Worm (Caenorhabditis elegans): Measurements from ENCODE around the gene piit-1.

piit-1 gene

ce11 chrV:11648435-11648834 lies 38.5 kb upstream of the piit-1 start:
- peak; percentile 8 for TF ChIP-seq nhr-90 (tag; optimal IDR thresholded peaks at IDR 0.05; ENCODE audit: poor library complexity)
- TF ChIP-seq lir-3 (tag; optimal IDR thresholded peaks at IDR 0.05; ENCODE audit: poor library complexity): no peak
- TF ChIP-seq nhr-71 (tag; optimal IDR thresholded peaks at IDR 0.05): peak; percentile 19
- peak; percentile 89 for TF ChIP-seq elt-2 (tag; optimal IDR thresholded peaks at IDR 0.05)
- TF ChIP-seq nhr-20 (tag; optimal IDR thresholded peaks at IDR 0.05): peak; percentile 49
- TF ChIP-seq zip-4 (GFP tag; optimal IDR thresholded peaks at IDR 0.05): no peak
- TF ChIP-seq nhr-19 (GFP tag; conservative IDR thresholded peaks at IDR 0.05): no peak
- TF ChIP-seq lin-35 (GFP tag; optimal IDR thresholded peaks at IDR 0.05): peak in 1 of 2 experiments; percentile 42
- TF ChIP-seq pqm-1 (tag; optimal IDR thresholded peaks at IDR 0.05): peak; percentile 32

DNA sequence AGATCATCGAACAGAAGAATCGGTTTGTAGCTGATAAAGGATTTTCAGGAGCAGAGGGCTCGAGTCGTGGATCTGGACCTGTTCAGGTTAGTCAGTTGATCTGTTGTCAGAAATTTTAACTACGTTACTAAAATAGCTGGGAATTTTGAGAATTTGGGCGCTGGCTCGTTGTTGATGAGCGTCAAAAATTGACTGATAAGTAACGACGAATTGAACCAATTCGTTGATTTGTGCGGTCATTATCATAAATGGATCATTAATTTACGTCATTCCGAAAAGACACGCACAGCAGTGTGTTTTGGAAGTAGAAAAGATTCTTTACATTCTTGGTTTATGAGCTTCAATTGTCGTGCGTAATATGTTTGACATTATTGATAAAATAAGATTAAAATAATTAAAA lies 37.9 kb upstream of the piit-1 start:
- TF ChIP-seq nhr-20 (tag; optimal IDR thresholded peaks at IDR 0.05) (no peak), lsy-2 (tag; optimal IDR thresholded peaks at IDR 0.05) (no peak), pqm-1 (tag; optimal IDR thresholded peaks at IDR 0.05) (peak; percentile 1)

DNA sequence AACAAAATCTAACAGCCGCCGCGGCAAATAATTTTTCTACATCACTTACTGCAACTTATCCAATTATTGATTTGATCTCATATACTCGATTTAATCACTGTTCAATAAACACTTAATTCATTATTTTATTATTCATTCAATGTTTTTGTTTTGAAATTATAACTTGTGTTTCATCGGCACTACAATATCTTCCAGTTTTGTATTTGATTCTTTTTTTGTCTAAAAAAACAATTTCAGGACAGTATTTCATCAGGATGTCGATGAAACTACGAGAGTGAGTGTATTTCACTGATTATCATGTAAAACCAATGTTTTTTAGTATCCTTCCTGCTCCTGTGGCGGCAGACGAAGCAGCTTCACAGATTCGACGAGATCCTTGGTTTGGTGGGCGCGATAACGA lies 35.3 kb upstream of the piit-1 start, which contains the start of gene skp-1:
Gene skp-1, plus strand, starts transcription at position 238 of the 400 bp plus-strand sequence.
- TF ChIP-seq egl-27 (tag; optimal IDR thresholded peaks at IDR 0.05) (no peak), unc-98 (GFP tag; IDR thresholded peaks at IDR 0.05) (no peak), unc-30 (tag; optimal IDR thresholded peaks at IDR 0.05) (no peak), egl-13 (tag; optimal IDR thresholded peaks at IDR 0.05) (no peak), sptf-1 (tag; optimal IDR thresholded peaks at IDR 0.05) (no peak), fkh-10 (GFP tag; optimal IDR thresholded peaks at IDR 0.05) (no peak), lin-35 (GFP tag; optimal IDR thresholded peaks at IDR 0.05) (no peak), efl-3 (GFP tag; optimal IDR thresholded peaks at IDR 0.05) (no peak), ztf-4 (tag; optimal IDR thresholded peaks at IDR 0.05) (no peak)

DNA sequence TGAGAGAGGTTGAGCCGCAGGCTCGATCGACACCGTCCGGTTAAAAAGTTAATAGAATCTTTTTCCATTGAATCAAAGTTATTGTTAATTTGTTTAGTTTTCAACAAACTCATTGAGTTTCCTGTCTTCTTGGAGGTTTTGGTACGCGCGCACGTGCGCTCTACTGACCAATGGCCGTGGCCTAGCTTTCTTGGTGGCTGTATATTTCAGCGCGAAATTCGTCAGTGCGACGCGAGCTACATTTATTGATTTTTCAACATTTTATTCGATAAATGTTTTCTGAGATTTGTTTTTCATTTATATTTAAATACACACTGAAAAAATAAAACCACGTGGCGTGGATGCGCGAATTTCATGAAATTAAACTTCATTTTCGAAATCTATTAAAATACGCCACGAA lies 34.2 kb upstream of the piit-1 start, which contains the start of gene bir-1:
Gene bir-1, plus strand, starts transcription at position 312 of the 400 bp plus-strand sequence.
- no peak for TF ChIP-seq hlh-17 (GFP tag; optimal IDR thresholded peaks at IDR 0.05; ENCODE audit: borderline replicate concordance)
- TF ChIP-seq unc-86 (tag; optimal IDR thresholded peaks at IDR 0.05): peak; percentile 33
- no peak for TF ChIP-seq unc-98 (GFP tag; IDR thresholded peaks at IDR 0.05)
- peak; percentile 55 for TF ChIP-seq unc-130 (tag; optimal IDR thresholded peaks at IDR 0.05)
- peak in 1 of 2 experiments; percentile 60 for TF ChIP-seq ztf-11 (tag; optimal IDR thresholded peaks at IDR 0.05)
- no peak for TF ChIP-seq fkh-10 (GFP tag; optimal IDR thresholded peaks at IDR 0.05)
- TF ChIP-seq C34B4.2 (tag; optimal IDR thresholded peaks at IDR 0.05): no peak
- peak; percentile 52 to 80 for TF ChIP-seq lsy-2 (tag; optimal IDR thresholded peaks at IDR 0.05)
- TF ChIP-seq lir-3 (tag; optimal IDR thresholded peaks at IDR 0.05; ENCODE audit: poor library complexity): peak; percentile 80
- TF ChIP-seq ama-1 (optimal IDR thresholded peaks at IDR 0.05): no peak
- peak; percentile 79 for TF ChIP-seq nhr-71 (tag; optimal IDR thresholded peaks at IDR 0.05)
- TF ChIP-seq F16B12.6 (tag; optimal IDR thresholded peaks at IDR 0.05): no peak
- no peak for TF ChIP-seq hpl-2 (GFP tag; optimal IDR thresholded peaks at IDR 0.05)
- peak; percentile 49 for TF ChIP-seq nhr-90 (tag; optimal IDR thresholded peaks at IDR 0.05; ENCODE audit: poor library complexity)
- no peak for TF ChIP-seq nhr-76 (tag; optimal IDR thresholded peaks at IDR 0.05)
- no peak for TF ChIP-seq unc-30 (tag; optimal IDR thresholded peaks at IDR 0.05)
- TF ChIP-seq lin-15B (tag; optimal IDR thresholded peaks at IDR 0.05): peak; percentile 81
- TF ChIP-seq efl-3 (GFP tag; optimal IDR thresholded peaks at IDR 0.05): no peak
- peak; percentile 79 for TF ChIP-seq lin-14 (GFP tag; optimal IDR thresholded peaks at IDR 0.05)
- TF ChIP-seq zip-4 (GFP tag; optimal IDR thresholded peaks at IDR 0.05): no peak
- TF ChIP-seq nhr-12 (tag; optimal IDR thresholded peaks at IDR 0.05): no peak
- peak; percentile 72 for TF ChIP-seq C16A3.4 (tag; optimal IDR thresholded peaks at IDR 0.05)
- peak; percentile 68 for TF ChIP-seq tbx-2 (tag; optimal IDR thresholded peaks at IDR 0.05)
- TF ChIP-seq unc-62 (GFP tag; optimal IDR thresholded peaks at IDR 0.05): no peak
- no peak for TF ChIP-seq nhr-28 (tag; optimal IDR thresholded peaks at IDR 0.05)
- TF ChIP-seq irx-1 (tag; optimal IDR thresholded peaks at IDR 0.05): peak; percentile 52
- peak; percentile 24 for TF ChIP-seq fkh-4 (tag; optimal IDR thresholded peaks at IDR 0.05; ENCODE audit: borderline replicate concordance)
- TF ChIP-seq fos-1 (tag; optimal IDR thresholded peaks at IDR 0.05): peak; percentile 25
- TF ChIP-seq nhr-237 (tag; optimal IDR thresholded peaks at IDR 0.05): no peak
- no peak for TF ChIP-seq hlh-4 (tag; optimal IDR thresholded peaks at IDR 0.05)
- peak; percentile 65 for TF ChIP-seq blmp-1 (tag; optimal IDR thresholded peaks at IDR 0.05)
- TF ChIP-seq Y116A8C.19 (tag; optimal IDR thresholded peaks at IDR 0.05; ENCODE audit: borderline replicate concordance): no peak
- TF ChIP-seq mep-1 (tag; optimal IDR thresholded peaks at IDR 0.05): peak; percentile 77
- peak; percentile 79 to 85 for TF ChIP-seq efl-1 (optimal IDR thresholded peaks at IDR 0.05)
- peak; percentile 82 to 96 for TF ChIP-seq efl-1 (GFP tag; optimal IDR thresholded peaks at IDR 0.05 in 1 of 2)
- peak; percentile 60 for TF ChIP-seq pax-3 (tag; optimal IDR thresholded peaks at IDR 0.05)
